Fruit fly (Drosophila melanogaster): ENCODE results near the gene CG4198.

Gene CG4198

dm6 chrX:5311838-5312339 lies 1.2 kb upstream of the CG4198 start, which contains the start of the genes TrxT and dhd (continued):
- no peak for TF ChIP-seq run (tag; optimal IDR thresholded peaks at IDR 0.05)
- TF ChIP-seq HmgZ (tag; optimal IDR thresholded peaks at IDR 0.05), result peak; percentile 49
- peak in 1 of 2 experiments; percentile 26 for TF ChIP-seq bsh (GFP tag; optimal IDR thresholded peaks at IDR 0.05)
- no peak for TF ChIP-seq CG5245 (GFP tag; optimal IDR thresholded peaks at IDR 0.05)
- peak; percentile 19 for TF ChIP-seq NC2β (GFP tag; optimal IDR thresholded peaks at IDR 0.05)
- no peak for TF ChIP-seq Ravus (GFP tag; IDR thresholded peaks at IDR 0.05)
- no peak for TF ChIP-seq NFAT (GFP tag; IDR thresholded peaks at IDR 0.05)
- TF ChIP-seq CG30403 (GFP tag; optimal IDR thresholded peaks at IDR 0.05), result no peak
- no peak for TF ChIP-seq ERR (GFP tag; optimal IDR thresholded peaks at IDR 0.05)
- no peak for TF ChIP-seq CG33557 (GFP tag; optimal IDR thresholded peaks at IDR 0.05)
- peak; percentile 15 for TF ChIP-seq trem (tag; optimal IDR thresholded peaks at IDR 0.05)
- TF ChIP-seq az2 (GFP tag; optimal IDR thresholded peaks at IDR 0.05), result no peak
- 0 out of 3 replicates have a peak, but pooled peaks have one; percentile 11 for TF ChIP-seq vnd (GFP tag; IDR thresholded peaks at IDR 0.05; ENCODE audit: partially characterized antibody)
- no peak for TF ChIP-seq aop (GFP tag; IDR thresholded peaks at IDR 0.05)
- TF ChIP-seq caup (GFP tag; optimal IDR thresholded peaks at IDR 0.05; ENCODE audit: severe bottlenecking), result peak; percentile 50
- TF ChIP-seq CG11398 (GFP tag; optimal IDR thresholded peaks at IDR 0.05), result no peak
- TF ChIP-seq pum (GFP tag; optimal IDR thresholded peaks at IDR 0.05), result no peak
- TF ChIP-seq CG4707 (GFP tag; optimal IDR thresholded peaks at IDR 0.05), result peak; percentile 6
- TF ChIP-seq Lhr (GFP tag; optimal IDR thresholded peaks at IDR 0.05), result peak; percentile 50
- TF ChIP-seq CG10366 (GFP tag; IDR thresholded peaks at IDR 0.05), result 0 out of 2 replicates have a peak, but pooled peaks have one; percentile 18
- no peak for TF ChIP-seq CG4404 (GFP tag; IDR thresholded peaks at IDR 0.05)
- TF ChIP-seq gfzf (GFP tag; optimal IDR thresholded peaks at IDR 0.05), result peak; percentile 3
- TF ChIP-seq Elba2 (GFP tag; optimal IDR thresholded peaks at IDR 0.05), result no peak
- TF ChIP-seq wdn (GFP tag; IDR thresholded peaks at IDR 0.05), result no peak
- no peak for TF ChIP-seq BtbVII (GFP tag; optimal IDR thresholded peaks at IDR 0.05)
- TF ChIP-seq GATAe (GFP tag; conservative IDR thresholded peaks at IDR 0.05), result no peak
- TF ChIP-seq CG12391 (tag; optimal IDR thresholded peaks at IDR 0.05), result no peak
- peak; percentile 68 for TF ChIP-seq Bgb (GFP tag; IDR thresholded peaks at IDR 0.05; ENCODE audit: partially characterized antibody)
- TF ChIP-seq tgo (GFP tag; IDR thresholded peaks at IDR 0.05), result no peak
- no peak for TF ChIP-seq nerfin-2 (GFP tag; IDR thresholded peaks at IDR 0.05; ENCODE audit: partially characterized antibody)
- TF ChIP-seq CG13894 (tag; optimal IDR thresholded peaks at IDR 0.05), result peak; percentile 29
- peak; percentile 25 for TF ChIP-seq mirr (GFP tag; optimal IDR thresholded peaks at IDR 0.05)
- TF ChIP-seq esg (GFP tag; conservative IDR thresholded peaks at IDR 0.05), result no peak
- TF ChIP-seq Eip74EF (GFP tag; optimal IDR thresholded peaks at IDR 0.05), result no peak
- no peak for TF ChIP-seq cwo (GFP tag; optimal IDR thresholded peaks at IDR 0.05)
- peak; percentile 40 for TF ChIP-seq CG2120 (GFP tag; optimal IDR thresholded peaks at IDR 0.05)
- peak; percentile 21 for TF ChIP-seq CG9727 (GFP tag; optimal IDR thresholded peaks at IDR 0.05)
- TF ChIP-seq Sin3A (optimal IDR thresholded peaks at IDR 0.05), result no peak

dm6 chrX:5317170-5317569 lies 4.1 kb downstream of the CG4198 start, which contains the start of the genes CG15930 and Sas10:
TSS of gene CG15930 (minus strand) at chrX:5317295.
TSS of gene Sas10 (plus strand) at chrX:5317409.
- TF ChIP-seq ken (GFP tag; IDR thresholded peaks at IDR 0.05), result no peak
- peak; percentile 60 for TF ChIP-seq CG8290 (GFP tag; optimal IDR thresholded peaks at IDR 0.05)
- peak in 1 of 2 experiments; percentile 3 for TF ChIP-seq CG8290 (tag; optimal IDR thresholded peaks at IDR 0.05)
- TF ChIP-seq ems (GFP tag; optimal IDR thresholded peaks at IDR 0.05), result no peak
- peak; percentile 88 for TF ChIP-seq dm (GFP tag; optimal IDR thresholded peaks at IDR 0.05)
- TF ChIP-seq CG17359 (tag; optimal IDR thresholded peaks at IDR 0.05), result no peak
- peak; percentile 84 for TF ChIP-seq stwl (tag; optimal IDR thresholded peaks at IDR 0.05)
- no peak for TF ChIP-seq Hr39 (optimal IDR thresholded peaks at IDR 0.05)
- peak; percentile 66 for TF ChIP-seq E2f2 (GFP tag; IDR thresholded peaks at IDR 0.05)
- peak; percentile 64 for TF ChIP-seq Ets97D (GFP tag; optimal IDR thresholded peaks at IDR 0.05)
- TF ChIP-seq Scr (GFP tag; IDR thresholded peaks at IDR 0.05; ENCODE audit: partially characterized antibody), result peak; percentile 30; the same call in 1 of the 2 replicates
- no peak for TF ChIP-seq Mes4 (GFP tag; optimal IDR thresholded peaks at IDR 0.05)
- peak; percentile 13 for TF ChIP-seq CG14710 (tag; optimal IDR thresholded peaks at IDR 0.05)
- TF ChIP-seq unc-4 (GFP tag; IDR thresholded peaks at IDR 0.05; ENCODE audit: partially characterized antibody), result 0 out of 2 replicates have a peak, but pooled peaks have one; percentile 27
- TF ChIP-seq jigr1 (GFP tag; IDR thresholded peaks at IDR 0.05), result no peak
